Worm (Caenorhabditis elegans) whole organism, mixed stage, embryonic: ENCODE measurements around the gene F40F8.5.

Experiments used
- nhr-237 ChIP-seq: fragments of 150-350 bp; optimal IDR thresholded peaks from 2 replicates; lab custom pipeline; 2014; ENCODE audit warnings: missing biosample characterization, missing genetic modification characterization
- unc-120 ChIP-seq: sonication (generic microtip); optimal IDR thresholded peaks from 2 replicates; lab custom pipeline; 2017; ENCODE audit warnings: missing genetic modification characterization, missing compliant biosample characterization; ENCODE audit not compliant: poor library complexity, severe bottlenecking

DNA sequence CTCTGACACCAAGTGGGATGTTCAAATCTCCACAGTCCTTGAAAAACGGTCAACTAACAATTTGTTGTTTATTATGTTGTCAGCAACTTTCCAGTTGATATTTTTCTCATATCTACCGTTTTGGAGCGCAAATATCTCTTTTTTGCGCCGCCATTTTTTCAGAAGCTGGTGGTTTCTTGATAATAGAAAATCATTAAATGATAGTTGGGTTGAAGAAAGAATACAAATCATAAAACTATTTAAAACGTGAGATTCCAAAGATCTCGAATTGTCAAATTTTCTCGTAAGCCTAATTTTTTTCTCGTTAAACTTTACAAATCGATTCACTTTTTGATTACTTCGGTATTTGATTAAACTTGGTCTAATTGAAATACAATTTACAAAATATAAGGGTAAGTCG is 42.3 kb downstream of the F40F8.5 start, which contains the start of gene rpl-42:
- no peak for TF ChIP-seq nhr-237 (tag; lab: Kevin White, UChicago)
- no peak for TF ChIP-seq unc-120
